Fruit fly (Drosophila melanogaster) whole organism, embryonic: ENCODE data around the gene Alg7.

Source experiments
- Blimp-1 ChIP-seq: fragments of 200-800 bp; sonication (Bioruptor generic); optimal IDR thresholded peaks from 3 replicates; lab custom pipeline; 2018; ENCODE audit warnings: missing biosample characterization, missing genetic modification characterization, mild to moderate bottlenecking, moderate library complexity, missing genetic modification reagents
- BtbVII ChIP-seq: fragments of 200-800 bp; sonication (Bioruptor generic); optimal IDR thresholded peaks from 3 replicates; lab custom pipeline; 2017; ENCODE audit warnings: missing biosample characterization, mild to moderate bottlenecking, missing genetic modification characterization
- CG10147 ChIP-seq: fragments of 200-800 bp; sonication (Bioruptor generic); optimal IDR thresholded peaks from 2 replicates; lab custom pipeline; 2019; ENCODE audit warnings: missing biosample characterization, mild to moderate bottlenecking, missing genetic modification characterization, moderate library complexity
- CG10321 ChIP-seq: fragments of 200-800 bp; sonication (Bioruptor generic); IDR thresholded peaks from 2 replicates; pipeline ENCODE4 v1.3.6; 2022; ENCODE audit warnings: missing biosample characterization, missing genetic modification characterization
- CG10654 ChIP-seq: fragments of 200-800 bp; sonication (Bioruptor generic); optimal IDR thresholded peaks from 2 replicates; lab custom pipeline; 2016; ENCODE audit warnings: missing biosample characterization, missing genetic modification characterization
- CG11560 ChIP-seq: fragments of 200-800 bp; sonication (Bioruptor generic); IDR thresholded peaks from 3 replicates; pipeline ENCODE4 v1.3.6; 2022; ENCODE audit warnings: missing biosample characterization, missing genetic modification characterization
- CG11696 ChIP-seq: fragments of 200-800 bp; sonication (Bioruptor generic); IDR thresholded peaks from 2 replicates; pipeline ENCODE4 v1.3.6; 2022; ENCODE audit warnings: missing biosample characterization, missing genetic modification characterization
- CG12299 ChIP-seq: fragments of 200-800 bp; sonication (Bioruptor generic); optimal IDR thresholded peaks from 2 replicates; lab custom pipeline; 2018; ENCODE audit warnings: missing biosample characterization, mild to moderate bottlenecking, missing genetic modification characterization
- CG1233 ChIP-seq: fragments of 200-800 bp; sonication (Bioruptor generic); optimal IDR thresholded peaks from 4 replicates; lab custom pipeline; 2018; ENCODE audit warnings: missing biosample characterization, mild to moderate bottlenecking, missing genetic modification characterization
- CG12391 ChIP-seq: fragments of 200-800 bp; sonication (Bioruptor generic); optimal IDR thresholded peaks from 3 replicates; lab custom pipeline; 2018; ENCODE audit warnings: missing biosample characterization, mild to moderate bottlenecking, missing genetic modification characterization, moderate library complexity
- CG12659 ChIP-seq: fragments of 200-800 bp; sonication (Bioruptor generic); optimal IDR thresholded peaks from 3 replicates; lab custom pipeline; 2017; ENCODE audit warnings: mild to moderate bottlenecking, missing biosample characterization, missing genetic modification reagents, missing genetic modification characterization
- CG13624 ChIP-seq: fragments of 200-800 bp; sonication (Bioruptor generic); optimal IDR thresholded peaks from 2 replicates; lab custom pipeline; 2016; ENCODE audit warnings: missing biosample characterization, missing genetic modification characterization
- CG15073 ChIP-seq: fragments of 200-800 bp; sonication (Bioruptor generic); optimal IDR thresholded peaks from 2 replicates; lab custom pipeline; 2016; ENCODE audit warnings: missing biosample characterization, missing genetic modification characterization
- CG1603 ChIP-seq: fragments of 200-800 bp; sonication (Bioruptor generic); optimal IDR thresholded peaks from 2 replicates; lab custom pipeline; 2019; ENCODE audit warnings: missing biosample characterization, mild to moderate bottlenecking, missing genetic modification characterization, moderate library complexity
- CG18476 ChIP-seq: fragments of 200-800 bp; sonication (Bioruptor generic); optimal IDR thresholded peaks from 2 replicates; lab custom pipeline; 2016; ENCODE audit warnings: missing biosample characterization, mild to moderate bottlenecking, missing genetic modification characterization
- CG18764 ChIP-seq: fragments of 200-800 bp; sonication (Bioruptor generic); optimal IDR thresholded peaks from 3 replicates; lab custom pipeline; 2016; ENCODE audit warnings: missing biosample characterization, missing genetic modification characterization
- CG2199 ChIP-seq: fragments of 200-800 bp; sonication (Bioruptor generic); IDR thresholded peaks from 3 replicates; pipeline ENCODE4 v1.3.6; 2022; ENCODE audit warnings: missing biosample characterization, missing genetic modification characterization
- CG2202 ChIP-seq: fragments of 200-800 bp; sonication (Bioruptor generic); optimal IDR thresholded peaks from 2 replicates; lab custom pipeline; 2018; ENCODE audit warnings: missing biosample characterization, mild to moderate bottlenecking, missing genetic modification characterization
- CG30403 ChIP-seq: fragments of 200-800 bp; sonication (Bioruptor generic); optimal IDR thresholded peaks from 3 replicates; lab custom pipeline; 2016; ENCODE audit warnings: missing biosample characterization, missing genetic modification characterization
- CG31388 ChIP-seq: fragments of 200-800 bp; sonication (Bioruptor generic); optimal IDR thresholded peaks from 2 replicates; lab custom pipeline; 2016; ENCODE audit warnings: missing biosample characterization, missing genetic modification characterization
- CG33213 ChIP-seq: fragments of 200-800 bp; sonication (Bioruptor generic); optimal IDR thresholded peaks from 3 replicates; lab custom pipeline; 2016; ENCODE audit warnings: missing biosample characterization, missing genetic modification characterization
- CG4328 ChIP-seq: fragments of 200-800 bp; sonication (Bioruptor generic); optimal IDR thresholded peaks from 3 replicates; lab custom pipeline; 2017; ENCODE audit warnings: missing biosample characterization, missing genetic modification reagents, missing genetic modification characterization
- CG5180 ChIP-seq: fragments of 200-800 bp; sonication (Bioruptor generic); optimal IDR thresholded peaks from 3 replicates; lab custom pipeline; 2017; ENCODE audit warnings: missing biosample characterization, missing genetic modification characterization, mild to moderate bottlenecking, moderate library complexity, missing genetic modification reagents
- CG6854 ChIP-seq: fragments of 200-800 bp; sonication (Bioruptor generic); optimal IDR thresholded peaks from 3 replicates; lab custom pipeline; 2017; ENCODE audit warnings: missing biosample characterization, mild to moderate bottlenecking, missing genetic modification characterization
- CG7271 ChIP-seq: fragments of 200-800 bp; sonication (Bioruptor generic); optimal IDR thresholded peaks from 2 replicates; lab custom pipeline; 2018; ENCODE audit warnings: missing biosample characterization, mild to moderate bottlenecking, missing genetic modification characterization, moderate library complexity
- CG9876 ChIP-seq: fragments of 200-800 bp; sonication (Bioruptor generic); optimal IDR thresholded peaks from 2 replicates; lab custom pipeline; 2016; ENCODE audit warnings: missing biosample characterization, missing genetic modification characterization
- CoRest ChIP-seq: fragments of 200-800 bp; sonication (Bioruptor generic); optimal IDR thresholded peaks from 3 replicates; lab custom pipeline; 2018; ENCODE audit warnings: missing biosample characterization, mild to moderate bottlenecking, missing genetic modification characterization, moderate library complexity
- Dad ChIP-seq: fragments of 200-800 bp; sonication (Bioruptor generic); optimal IDR thresholded peaks from 3 replicates; lab custom pipeline; 2016; ENCODE audit warnings: missing biosample characterization, missing genetic modification characterization
- Doc3 ChIP-seq: fragments of 200-800 bp; sonication (Bioruptor generic); IDR thresholded peaks from 3 replicates; pipeline ENCODE4 v1.3.6; 2022; ENCODE audit warnings: missing biosample characterization, missing genetic modification characterization; ENCODE audit not compliant: partially characterized antibody
- Drgx ChIP-seq: fragments of 200-800 bp; sonication (Bioruptor generic); IDR thresholded peaks from 2 replicates; pipeline ENCODE4 v1.3.6; 2022; ENCODE audit warnings: missing biosample characterization, missing genetic modification characterization
- H2.0 ChIP-seq: fragments of 200-800 bp; sonication (Bioruptor generic); IDR thresholded peaks from 2 replicates; pipeline ENCODE4 v1.3.6; 2022; ENCODE audit warnings: missing biosample characterization, missing genetic modification characterization
- Hand ChIP-seq: fragments of 200-800 bp; sonication (Bioruptor generic); optimal IDR thresholded peaks from 2 replicates; lab custom pipeline; 2017; ENCODE audit warnings: mild to moderate bottlenecking, missing biosample characterization, missing genetic modification reagents, missing genetic modification characterization
- Rfx ChIP-seq: fragments of 200-800 bp; sonication (Bioruptor generic); IDR thresholded peaks from 2 replicates; pipeline ENCODE4 v1.3.6; 2022; ENCODE audit warnings: missing biosample characterization, missing genetic modification characterization
- Sin3A ChIP-seq: fragments of >200 bp; optimal IDR thresholded peaks from 2 replicates; lab custom pipeline; 2018
- cas ChIP-seq: fragments of 200-800 bp; sonication (Bioruptor generic); IDR thresholded peaks from 2 replicates; pipeline ENCODE4 v1.3.6; 2022; ENCODE audit warnings: missing biosample characterization, missing genetic modification characterization
- caup ChIP-seq: fragments of 200-800 bp; sonication (Bioruptor generic); optimal IDR thresholded peaks from 3 replicates; lab custom pipeline; 2017; ENCODE audit warnings: missing biosample characterization, mild to moderate bottlenecking, missing genetic modification characterization, moderate library complexity; ENCODE audit not compliant: severe bottlenecking
- chinmo ChIP-seq: fragments of 200-800 bp; sonication (Bioruptor generic); IDR thresholded peaks from 4 replicates; pipeline ENCODE4 v1.3.6; 2022; ENCODE audit warnings: missing biosample characterization, missing genetic modification characterization; ENCODE audit not compliant: partially characterized antibody
- dmrt11E ChIP-seq: fragments of 200-800 bp; sonication (Bioruptor generic); optimal IDR thresholded peaks from 3 replicates; lab custom pipeline; 2018; ENCODE audit warnings: missing biosample characterization, mild to moderate bottlenecking, missing genetic modification characterization, moderate library complexity
- emc ChIP-seq: fragments of 200-800 bp; sonication (Bioruptor generic); optimal IDR thresholded peaks from 2 replicates; lab custom pipeline; 2016; ENCODE audit warnings: missing biosample characterization, missing genetic modification characterization
- eve ChIP-seq, 2 experiments: fragments of >200 bp; optimal IDR thresholded peaks; 2 replicates each; lab custom pipeline; 2017; ENCODE audit warnings: missing biosample characterization in 2 of 2, missing genetic modification characterization in 2 of 2
- ewg ChIP-seq: fragments of 200-800 bp; sonication (Bioruptor generic); optimal IDR thresholded peaks from 3 replicates; lab custom pipeline; 2017; ENCODE audit warnings: mild to moderate bottlenecking, missing biosample characterization, missing genetic modification reagents, missing genetic modification characterization
- fd102C ChIP-seq: fragments of 200-800 bp; sonication (Bioruptor generic); optimal IDR thresholded peaks from 2 replicates; lab custom pipeline; 2018; ENCODE audit warnings: missing biosample characterization, mild to moderate bottlenecking, missing genetic modification characterization, moderate library complexity
- fd96Cb ChIP-seq: fragments of 200-800 bp; sonication (Bioruptor generic); optimal IDR thresholded peaks from 2 replicates; lab custom pipeline; 2018; ENCODE audit warnings: missing biosample characterization, mild to moderate bottlenecking, missing genetic modification characterization, moderate library complexity
- fru ChIP-seq: fragments of >200 bp; optimal IDR thresholded peaks from 2 replicates; lab custom pipeline; 2017
- gro ChIP-seq: fragments of 200-800 bp; sonication (Bioruptor generic); optimal IDR thresholded peaks from 2 replicates; lab custom pipeline; 2016; ENCODE audit warnings: missing biosample characterization, missing genetic modification characterization
- gsb ChIP-seq: fragments of 200-800 bp; sonication (Bioruptor generic); IDR thresholded peaks from 2 replicates; pipeline ENCODE4 v1.3.6; 2022; ENCODE audit warnings: missing biosample characterization, missing genetic modification characterization
- gt ChIP-seq: fragments of 200-800 bp; sonication (Bioruptor generic); IDR thresholded peaks from 2 replicates; pipeline ENCODE4 v1.3.6; 2022; ENCODE audit warnings: missing biosample characterization, missing genetic modification characterization
- kni ChIP-seq: fragments of 200-800 bp; sonication (Bioruptor generic); optimal IDR thresholded peaks from 3 replicates; lab custom pipeline; 2017; ENCODE audit warnings: mild to moderate bottlenecking, missing biosample characterization, missing genetic modification reagents, missing genetic modification characterization
- tap ChIP-seq: fragments of 200-800 bp; optimal IDR thresholded peaks from 3 replicates; lab custom pipeline; 2019; ENCODE audit warnings: missing biosample characterization, mild to moderate bottlenecking, missing genetic modification characterization, moderate library complexity
- zen2 ChIP-seq: fragments of 200-800 bp; sonication (Bioruptor generic); IDR thresholded peaks from 3 replicates; pipeline ENCODE4 v1.3.6; 2022; ENCODE audit warnings: missing biosample characterization, missing genetic modification characterization; ENCODE audit not compliant: partially characterized antibody

Gene Alg7

DNA sequence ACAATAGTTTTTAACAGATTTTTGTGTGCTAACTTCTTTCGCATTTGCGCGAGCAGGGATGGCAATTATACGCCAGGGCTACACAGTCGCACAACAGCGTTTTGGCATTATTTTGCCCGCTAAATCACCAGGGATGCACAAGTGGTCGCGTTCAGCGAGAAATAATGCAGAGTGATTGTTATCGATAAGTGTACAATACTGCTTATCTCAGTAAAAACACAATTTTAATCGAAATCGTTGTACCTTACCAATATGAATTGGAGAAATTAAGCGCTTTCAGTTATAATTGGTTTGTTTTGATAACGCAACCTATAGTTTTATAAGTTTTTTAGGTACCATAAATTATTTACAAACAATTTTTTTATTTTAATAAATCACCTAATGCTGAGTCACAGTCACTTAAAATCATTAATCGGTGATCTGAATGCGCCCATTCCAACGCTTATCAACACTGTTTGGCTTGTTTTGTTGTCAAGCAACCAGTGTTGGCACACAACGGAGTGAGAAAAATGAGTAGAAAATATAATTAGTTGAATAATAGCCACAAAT, 2.3 kb upstream of the Alg7 start, which contains the start of the genes Sfmbt and CG5439 (continued):
- TF ChIP-seq CG7271 (tag; lab: Kevin White, UChicago) (no peak), CG6854 (GFP tag; lab: Kevin White, UChicago) (peak; percentile 16), emc (GFP tag; lab: Kevin White, UChicago) (peak; percentile 62), CG13624 (GFP tag; lab: Kevin White, UChicago) (peak; percentile 82), Rfx (GFP tag; lab: Robert Waterston, UW) (peak; percentile 77), kni (GFP tag; lab: Kevin White, UChicago) (no peak), CG18764 (GFP tag; lab: Kevin White, UChicago) (peak; percentile 46), Dad (peak; percentile 57), Hand (no peak), zen2 (GFP tag; lab: Robert Waterston, UW) (no peak), dmrt11E (peak; percentile 65), chinmo (GFP tag; lab: Robert Waterston, UW) (no peak), Blimp-1 (GFP tag; lab: Kevin White, UChicago) (no peak), CG12659 (GFP tag; lab: Kevin White, UChicago) (peak; percentile 94), CG18476 (peak; percentile 76), CG10321 (GFP tag; lab: Robert Waterston, UW) (no peak), CG1603 (tag; lab: Kevin White, UChicago) (no peak), CG2202 (tag; lab: Kevin White, UChicago) (peak; percentile 23), CG10147 (GFP tag; lab: Kevin White, UChicago) (no peak), CG2199 (GFP tag; lab: Robert Waterston, UW) (no peak), gt (GFP tag; lab: Robert Waterston, UW) (peak; percentile 15; the same call in 1 of the 2 replicates), ewg (GFP tag; lab: Kevin White, UChicago) (peak; percentile 90), gsb (GFP tag; lab: Robert Waterston, UW) (0 out of 2 replicates have a peak, but pooled peaks have one; percentile 12), cas (GFP tag; lab: Robert Waterston, UW) (peak; percentile 44; the same call in 1 of the 2 replicates), fd102C (no peak), CG15073 (GFP tag; lab: Kevin White, UChicago) (no peak), fru (lab: Kevin White, UChicago) (no peak), CG9876 (GFP tag; lab: Kevin White, UChicago) (peak; percentile 69), CG1233 (GFP tag; lab: Kevin White, UChicago) (no peak), Sin3A (peak; percentile 96), CG11696 (GFP tag; lab: Robert Waterston, UW) (no peak), CG31388 (GFP tag; lab: Kevin White, UChicago) (peak; percentile 52), CG12391 (tag; lab: Kevin White, UChicago) (peak; percentile 84), Doc3 (no peak), caup (GFP tag; lab: Kevin White, UChicago) (no peak), CG10654 (GFP tag; lab: Kevin White, UChicago) (peak; percentile 67), fd96Cb (tag; lab: Kevin White, UChicago) (peak; percentile 48), BtbVII (GFP tag; lab: Kevin White, UChicago) (peak; percentile 9), H2.0 (GFP tag; lab: Robert Waterston, UW) (peak; percentile 38), Drgx (GFP tag; lab: Robert Waterston, UW) (peak; percentile 34; the same call in 1 of the 2 replicates), CG30403 (peak; percentile 91), CG33213 (GFP tag; lab: Kevin White, UChicago) (peak; percentile 40), CG11560 (tag; lab: Robert Waterston, UW) (peak; percentile 65; the same call in 2 of the 3 replicates), tap (no peak), gro (GFP tag; lab: Kevin White, UChicago) (peak; percentile 17), CG5180 (GFP tag; lab: Kevin White, UChicago) (no peak), eve (GFP tag; optimal IDR thresholded peaks at IDR 0.05; lab: Kevin White, UChicago) (no peak), CG12299 (tag; lab: Kevin White, UChicago) (peak; percentile 6), CoRest (tag; lab: Kevin White, UChicago) (peak; percentile 70), CG4328 (GFP tag; lab: Kevin White, UChicago) (peak; percentile 68)
